Fruit fly (Drosophila melanogaster): ENCODE results near the gene CG3982.

Gene CG3982

DNA sequence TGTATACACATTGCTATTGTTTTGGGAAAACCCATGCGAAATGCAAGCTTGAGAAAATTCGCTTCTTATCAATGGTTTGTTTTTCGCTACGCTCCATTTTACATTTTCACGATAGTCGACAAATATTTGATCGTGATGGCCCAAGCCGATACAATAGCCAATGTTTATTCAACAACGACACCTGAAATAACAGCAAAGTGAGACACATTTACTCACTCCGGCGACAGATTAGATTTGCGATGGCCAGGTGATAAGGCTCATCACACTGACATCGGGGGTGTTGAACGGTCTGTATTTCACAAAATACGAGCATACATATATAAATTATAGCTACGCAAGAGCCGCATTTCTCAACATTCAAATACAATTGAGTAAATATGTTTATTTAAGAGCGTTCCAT, 20.0 kb downstream of the CG3982 start (continued):
- TF ChIP-seq CG10543 (GFP tag; optimal IDR thresholded peaks at IDR 0.05), result peak; percentile 25
- peak; percentile 40 for TF ChIP-seq Dek (tag; optimal IDR thresholded peaks at IDR 0.05)
- TF ChIP-seq Dip3 (GFP tag; optimal IDR thresholded peaks at IDR 0.05), result no peak
- peak; percentile 87 for TF ChIP-seq MTF-1 (GFP tag; optimal IDR thresholded peaks at IDR 0.05; ENCODE audit: borderline replicate concordance)
- TF ChIP-seq caup (GFP tag; optimal IDR thresholded peaks at IDR 0.05; ENCODE audit: severe bottlenecking), result peak; percentile 82
- peak; percentile 70 for TF ChIP-seq CG8388 (GFP tag; optimal IDR thresholded peaks at IDR 0.05)
- peak; percentile 47 for TF ChIP-seq CG2712 (tag; optimal IDR thresholded peaks at IDR 0.05)
- TF ChIP-seq CG31441 (GFP tag; IDR thresholded peaks at IDR 0.05), result peak; percentile 35; the same call in 1 of the 2 replicates
- peak; percentile 84 for TF ChIP-seq eyg (GFP tag; optimal IDR thresholded peaks at IDR 0.05)
- TF ChIP-seq wek (GFP tag; optimal IDR thresholded peaks at IDR 0.05), result peak; percentile 79
- TF ChIP-seq CG17328 (GFP tag; IDR thresholded peaks at IDR 0.05), result peak; percentile 16; the same call in 1 of the 2 replicates
- no peak; the same call in 2 of the 3 replicates for TF ChIP-seq CG11456 (GFP tag; IDR thresholded peaks at IDR 0.05)
- no peak for TF ChIP-seq klu (GFP tag; IDR thresholded peaks at IDR 0.05)
- TF ChIP-seq CG8944 (GFP tag; optimal IDR thresholded peaks at IDR 0.05), result no peak
- no peak for TF ChIP-seq psq (GFP tag; optimal IDR thresholded peaks at IDR 0.05)
- no peak for TF ChIP-seq peb (GFP tag; IDR thresholded peaks at IDR 0.05)
- peak; percentile 33 for TF ChIP-seq TFAM (GFP tag; optimal IDR thresholded peaks at IDR 0.05)
- peak; percentile 59 for TF ChIP-seq Dad (GFP tag; optimal IDR thresholded peaks at IDR 0.05)
- TF ChIP-seq ac (GFP tag; optimal IDR thresholded peaks at IDR 0.05), result peak; percentile 62
- peak; percentile 24 for TF ChIP-seq maf-S (GFP tag; optimal IDR thresholded peaks at IDR 0.05)
- peak; percentile 16 for TF ChIP-seq CG12942 (GFP tag; optimal IDR thresholded peaks at IDR 0.05)
- TF ChIP-seq CG17361 (GFP tag; IDR thresholded peaks at IDR 0.05), result no peak
- peak; percentile 89 for TF ChIP-seq schlank (tag; optimal IDR thresholded peaks at IDR 0.05)
- peak; percentile 76 for TF ChIP-seq crc (GFP tag; optimal IDR thresholded peaks at IDR 0.05)
- TF ChIP-seq tin (GFP tag; optimal IDR thresholded peaks at IDR 0.05), result peak; percentile 24
- peak; percentile 68 for TF ChIP-seq CG10274 (GFP tag; optimal IDR thresholded peaks at IDR 0.05)
- peak; percentile 22 for TF ChIP-seq Nf-YC (tag; optimal IDR thresholded peaks at IDR 0.05)
- TF ChIP-seq CG13624 (GFP tag; optimal IDR thresholded peaks at IDR 0.05), result peak; percentile 45
- no peak for TF ChIP-seq Ravus (GFP tag; IDR thresholded peaks at IDR 0.05)
- TF ChIP-seq pb (GFP tag; optimal IDR thresholded peaks at IDR 0.05), result no peak
- peak; percentile 20 for TF ChIP-seq CG12659 (GFP tag; optimal IDR thresholded peaks at IDR 0.05)
- no peak for TF ChIP-seq Mes4 (GFP tag; optimal IDR thresholded peaks at IDR 0.05)
- peak; percentile 68 for TF ChIP-seq sug (tag; optimal IDR thresholded peaks at IDR 0.05)
- TF ChIP-seq Tbp (GFP tag; optimal IDR thresholded peaks at IDR 0.05), result no peak
- TF ChIP-seq Bdp1 (GFP tag; optimal IDR thresholded peaks at IDR 0.05), result peak; percentile 18
- TF ChIP-seq aop (GFP tag; IDR thresholded peaks at IDR 0.05), result no peak
- peak; percentile 58 for TF ChIP-seq Hey (tag; optimal IDR thresholded peaks at IDR 0.05)
- TF ChIP-seq jumu (GFP tag; optimal IDR thresholded peaks at IDR 0.05), result no peak
- TF ChIP-seq bab2 (GFP tag; optimal IDR thresholded peaks at IDR 0.05), result peak; percentile 44
- peak; percentile 32 for TF ChIP-seq CG8281 (tag; optimal IDR thresholded peaks at IDR 0.05)
- peak; percentile 4 for TF ChIP-seq CG17912 (GFP tag; optimal IDR thresholded peaks at IDR 0.05)
- peak; percentile 2 for TF ChIP-seq Deaf1 (tag; optimal IDR thresholded peaks at IDR 0.05)
- no peak for TF ChIP-seq danr (GFP tag; IDR thresholded peaks at IDR 0.05)
- peak; percentile 84 for TF ChIP-seq CG13296 (GFP tag; optimal IDR thresholded peaks at IDR 0.05)
- peak; percentile 34 for TF ChIP-seq CG4707 (GFP tag; optimal IDR thresholded peaks at IDR 0.05)
- no peak for TF ChIP-seq Trl (optimal IDR thresholded peaks at IDR 0.05)
- peak; percentile 70 for TF ChIP-seq Trl (GFP tag; optimal IDR thresholded peaks at IDR 0.05)
- peak; percentile 10 for TF ChIP-seq emc (GFP tag; optimal IDR thresholded peaks at IDR 0.05)
- peak; percentile 70 for TF ChIP-seq CG4328 (GFP tag; optimal IDR thresholded peaks at IDR 0.05)
- no peak for TF ChIP-seq lov (optimal IDR thresholded peaks at IDR 0.05)
- TF ChIP-seq lov (GFP tag; IDR thresholded peaks at IDR 0.05), result peak; percentile 62; the same call in 1 of the 3 replicates
- TF ChIP-seq kni (GFP tag; optimal IDR thresholded peaks at IDR 0.05), result peak; percentile 26

Data from whole organism, embryonic.